Fruit fly (Drosophila melanogaster) whole organism, embryonic: ENCODE results near the gene Agxt.

Experiments
- Adf1 ChIP-seq: fragments of 200-800 bp; sonication (Bioruptor generic); IDR thresholded peaks from 2 replicates; pipeline ENCODE4 v1.3.6; 2022; ENCODE audit warnings: missing biosample characterization, missing genetic modification characterization
- Atf-2 ChIP-seq: fragments of 200-800 bp; sonication (Bioruptor generic); optimal IDR thresholded peaks from 2 replicates; lab custom pipeline; 2016; ENCODE audit warnings: missing biosample characterization, missing genetic modification characterization
- Atf3 ChIP-seq: fragments of 200-800 bp; sonication (Bioruptor generic); optimal IDR thresholded peaks from 3 replicates; lab custom pipeline; 2016; ENCODE audit warnings: missing biosample characterization, missing genetic modification characterization
- CG12391 ChIP-seq: fragments of 200-800 bp; sonication (Bioruptor generic); optimal IDR thresholded peaks from 3 replicates; lab custom pipeline; 2018; ENCODE audit warnings: missing biosample characterization, mild to moderate bottlenecking, missing genetic modification characterization, moderate library complexity
- CG12942 ChIP-seq: fragments of 200-800 bp; sonication (Bioruptor generic); optimal IDR thresholded peaks from 3 replicates; lab custom pipeline; 2016; ENCODE audit warnings: missing biosample characterization, missing genetic modification characterization
- CG15601 ChIP-seq: fragments of 200-800 bp; sonication (Bioruptor generic); optimal IDR thresholded peaks from 3 replicates; lab custom pipeline; 2019; ENCODE audit warnings: missing biosample characterization, mild to moderate bottlenecking, missing genetic modification characterization, moderate library complexity
- CG17328 ChIP-seq: fragments of 200-800 bp; sonication (Bioruptor generic); IDR thresholded peaks from 2 replicates; pipeline ENCODE4 v1.3.6; 2022; ENCODE audit warnings: missing biosample characterization, missing genetic modification characterization
- CG17361 ChIP-seq: fragments of 200-800 bp; sonication (Bioruptor generic); IDR thresholded peaks from 3 replicates; pipeline ENCODE4 v1.3.6; 2022; ENCODE audit warnings: missing biosample characterization, missing genetic modification characterization
- CG17912 ChIP-seq: fragments of 200-800 bp; sonication (Bioruptor generic); optimal IDR thresholded peaks from 2 replicates; lab custom pipeline; 2018; ENCODE audit warnings: missing biosample characterization, mild to moderate bottlenecking, missing genetic modification characterization
- CG2199 ChIP-seq: fragments of 200-800 bp; sonication (Bioruptor generic); IDR thresholded peaks from 3 replicates; pipeline ENCODE4 v1.3.6; 2022; ENCODE audit warnings: missing biosample characterization, missing genetic modification characterization
- CG30020 ChIP-seq: fragments of 200-800 bp; optimal IDR thresholded peaks from 2 replicates; lab custom pipeline; 2019; ENCODE audit warnings: missing biosample characterization, mild to moderate bottlenecking, missing genetic modification characterization, moderate library complexity
- CG30403 ChIP-seq: fragments of 200-800 bp; sonication (Bioruptor generic); optimal IDR thresholded peaks from 3 replicates; lab custom pipeline; 2016; ENCODE audit warnings: missing biosample characterization, missing genetic modification characterization
- CG31388 ChIP-seq: fragments of 200-800 bp; sonication (Bioruptor generic); optimal IDR thresholded peaks from 2 replicates; lab custom pipeline; 2016; ENCODE audit warnings: missing biosample characterization, missing genetic modification characterization
- CG32772 ChIP-seq: fragments of 200-800 bp; sonication (Bioruptor generic); IDR thresholded peaks from 2 replicates; pipeline ENCODE4 v1.3.6; 2022; ENCODE audit warnings: missing biosample characterization, missing genetic modification characterization
- CG3407 ChIP-seq: fragments of 200-800 bp; sonication (Bioruptor generic); optimal IDR thresholded peaks from 2 replicates; lab custom pipeline; 2018; ENCODE audit warnings: missing biosample characterization, mild to moderate bottlenecking, missing genetic modification characterization
- CG42726 ChIP-seq: fragments of 200-800 bp; sonication (Bioruptor generic); IDR thresholded peaks from 2 replicates; pipeline ENCODE4 v1.3.6; 2022; ENCODE audit warnings: missing biosample characterization, missing genetic modification characterization; ENCODE audit not compliant: partially characterized antibody
- CG6791 ChIP-seq: fragments of 200-800 bp; sonication (Bioruptor generic); IDR thresholded peaks from 3 replicates; pipeline ENCODE4 v1.3.6; 2022; ENCODE audit warnings: missing biosample characterization, missing genetic modification characterization; ENCODE audit not compliant: partially characterized antibody
- CG7786 ChIP-seq: fragments of 200-800 bp; sonication (Bioruptor generic); optimal IDR thresholded peaks from 2 replicates; lab custom pipeline; 2016; ENCODE audit warnings: missing biosample characterization, missing genetic modification characterization
- CG9437 ChIP-seq: fragments of 200-800 bp; sonication (Bioruptor generic); optimal IDR thresholded peaks from 2 replicates; lab custom pipeline; 2018; ENCODE audit warnings: missing biosample characterization, mild to moderate bottlenecking, missing genetic modification characterization
- CG9876 ChIP-seq: fragments of 200-800 bp; sonication (Bioruptor generic); optimal IDR thresholded peaks from 2 replicates; lab custom pipeline; 2016; ENCODE audit warnings: missing biosample characterization, missing genetic modification characterization
- CHES-1-like ChIP-seq: fragments of 200-800 bp; sonication (Bioruptor generic); optimal IDR thresholded peaks from 2 replicates; lab custom pipeline; 2016; ENCODE audit warnings: missing biosample characterization, missing genetic modification characterization
- CTCF ChIP-seq: fragments of 200-800 bp; sonication (Bioruptor generic); optimal IDR thresholded peaks from 2 replicates; lab custom pipeline; 2017; ENCODE audit warnings: missing biosample characterization, mild to moderate bottlenecking, missing genetic modification characterization, moderate library complexity
- CoRest ChIP-seq: fragments of 200-800 bp; sonication (Bioruptor generic); optimal IDR thresholded peaks from 3 replicates; lab custom pipeline; 2018; ENCODE audit warnings: missing biosample characterization, mild to moderate bottlenecking, missing genetic modification characterization, moderate library complexity
- Dbx ChIP-seq: fragments of 200-800 bp; sonication (Bioruptor generic); IDR thresholded peaks from 3 replicates; pipeline ENCODE4 v1.3.6; 2022; ENCODE audit warnings: missing biosample characterization, missing genetic modification characterization
- Deaf1 ChIP-seq: fragments of 200-800 bp; optimal IDR thresholded peaks from 3 replicates; lab custom pipeline; 2019; ENCODE audit warnings: missing biosample characterization, mild to moderate bottlenecking, missing genetic modification characterization, moderate library complexity
- Dek ChIP-seq: fragments of 200-800 bp; sonication (Bioruptor generic); optimal IDR thresholded peaks from 3 replicates; lab custom pipeline; 2019; ENCODE audit warnings: missing biosample characterization, mild to moderate bottlenecking, missing genetic modification characterization, moderate library complexity
- Dref ChIP-seq: fragments of 200-800 bp; sonication (Bioruptor generic); IDR thresholded peaks from 2 replicates; pipeline ENCODE4 v1.3.6; 2022; ENCODE audit warnings: missing biosample characterization, missing genetic modification characterization
- HLH3B ChIP-seq: fragments of 200-800 bp; sonication (Bioruptor generic); IDR thresholded peaks from 2 replicates; pipeline ENCODE4 v1.3.6; 2022; ENCODE audit warnings: missing biosample characterization, missing genetic modification characterization
- MTF-1 ChIP-seq: fragments of 200-800 bp; sonication (Bioruptor generic); optimal IDR thresholded peaks from 2 replicates; lab custom pipeline; 2018; ENCODE audit warnings: missing biosample characterization, mild to moderate bottlenecking, missing genetic modification characterization, borderline replicate concordance
- Mrtf ChIP-seq: fragments of 200-800 bp; sonication (Bioruptor generic); IDR thresholded peaks from 3 replicates; pipeline ENCODE4 v1.3.6; 2022; ENCODE audit warnings: missing biosample characterization, missing genetic modification characterization
- NC2α ChIP-seq: fragments of 200-800 bp; sonication (Bioruptor generic); optimal IDR thresholded peaks from 2 replicates; lab custom pipeline; 2016; ENCODE audit warnings: missing biosample characterization, missing genetic modification characterization
- YL-1 ChIP-seq: fragments of 200-800 bp; sonication (Bioruptor generic); optimal IDR thresholded peaks from 3 replicates; lab custom pipeline; 2017; ENCODE audit warnings: missing biosample characterization, mild to moderate bottlenecking, missing genetic modification characterization
- crc ChIP-seq: fragments of 200-800 bp; sonication (Bioruptor generic); optimal IDR thresholded peaks from 2 replicates; lab custom pipeline; 2016; ENCODE audit warnings: missing biosample characterization, missing genetic modification characterization
- ems ChIP-seq: fragments of 200-800 bp; sonication (Bioruptor generic); optimal IDR thresholded peaks from 3 replicates; lab custom pipeline; 2016; ENCODE audit warnings: missing biosample characterization, missing genetic modification characterization
- fd3F ChIP-seq: fragments of 200-800 bp; sonication (Bioruptor generic); optimal IDR thresholded peaks from 2 replicates; lab custom pipeline; 2018; ENCODE audit warnings: missing biosample characterization, mild to moderate bottlenecking, missing genetic modification characterization, moderate library complexity
- grn ChIP-seq: fragments of 200-800 bp; sonication (Bioruptor generic); optimal IDR thresholded peaks from 3 replicates; lab custom pipeline; 2017; ENCODE audit warnings: missing biosample characterization, missing genetic modification characterization
- gsb ChIP-seq: fragments of 200-800 bp; sonication (Bioruptor generic); IDR thresholded peaks from 2 replicates; pipeline ENCODE4 v1.3.6; 2022; ENCODE audit warnings: missing biosample characterization, missing genetic modification characterization
- ham ChIP-seq: fragments of 200-800 bp; sonication (Bioruptor generic); IDR thresholded peaks from 2 replicates; pipeline ENCODE4 v1.3.6; 2022; ENCODE audit warnings: missing biosample characterization, missing genetic modification characterization
- her ChIP-seq: fragments of 200-800 bp; sonication (Bioruptor generic); optimal IDR thresholded peaks from 2 replicates; lab custom pipeline; 2016; ENCODE audit warnings: missing biosample characterization, missing genetic modification characterization
- insv ChIP-seq, 2 experiments: fragments of 200-800 bp; sonication (Bioruptor generic); optimal IDR thresholded peaks; 3 replicates each; lab custom pipeline; 2016 to 2018; ENCODE audit warnings: missing biosample characterization in 2 of 2, missing genetic modification characterization in 2 of 2
- klu ChIP-seq: fragments of 200-800 bp; sonication (Bioruptor generic); IDR thresholded peaks from 2 replicates; pipeline ENCODE4 v1.3.6; 2022; ENCODE audit warnings: missing biosample characterization, missing genetic modification characterization
- lilli ChIP-seq: fragments of 200-800 bp; sonication (Bioruptor generic); optimal IDR thresholded peaks from 3 replicates; lab custom pipeline; 2016; ENCODE audit warnings: missing biosample characterization, missing genetic modification characterization
- org-1 ChIP-seq: fragments of 200-800 bp; sonication (Bioruptor generic); optimal IDR thresholded peaks from 2 replicates; lab custom pipeline; 2017; ENCODE audit warnings: missing biosample characterization, missing genetic modification characterization
- ranshi ChIP-seq: fragments of 200-800 bp; sonication (Bioruptor generic); IDR thresholded peaks from 2 replicates; pipeline ENCODE4 v1.3.6; 2022; ENCODE audit warnings: missing biosample characterization, missing genetic modification characterization
- run ChIP-seq: fragments of 200-800 bp; sonication (Bioruptor generic); optimal IDR thresholded peaks from 3 replicates; lab custom pipeline; 2018; ENCODE audit warnings: missing biosample characterization, mild to moderate bottlenecking, missing genetic modification characterization
- seq ChIP-seq: fragments of 200-800 bp; sonication (Bioruptor generic); IDR thresholded peaks from 2 replicates; pipeline ENCODE4 v1.3.6; 2022; ENCODE audit warnings: missing biosample characterization, missing genetic modification characterization
- tap ChIP-seq: fragments of 200-800 bp; optimal IDR thresholded peaks from 3 replicates; lab custom pipeline; 2019; ENCODE audit warnings: missing biosample characterization, mild to moderate bottlenecking, missing genetic modification characterization, moderate library complexity
- tio ChIP-seq: fragments of 200-800 bp; sonication (Bioruptor generic); optimal IDR thresholded peaks from 2 replicates; lab custom pipeline; 2017; ENCODE audit warnings: missing biosample characterization, missing genetic modification characterization, inconsistent platforms
- trem ChIP-seq: fragments of 200-800 bp; optimal IDR thresholded peaks from 3 replicates; lab custom pipeline; 2019; ENCODE audit warnings: missing biosample characterization, mild to moderate bottlenecking, missing genetic modification characterization, moderate library complexity
- trh ChIP-seq: fragments of 200-800 bp; sonication (Bioruptor generic); optimal IDR thresholded peaks from 2 replicates; lab custom pipeline; 2016; ENCODE audit warnings: missing biosample characterization, missing genetic modification characterization
- ttk ChIP-seq: fragments of 200-800 bp; sonication (Bioruptor generic); IDR thresholded peaks from 2 replicates; pipeline ENCODE4 v2.1.2; 2022; ENCODE audit warnings: missing biosample characterization, missing genetic modification characterization
- z ChIP-seq: fragments of 200-800 bp; sonication (Bioruptor generic); IDR thresholded peaks from 3 replicates; pipeline ENCODE4 v1.3.6; 2022; ENCODE audit warnings: missing biosample characterization, missing genetic modification characterization

The Agxt gene

DNA sequence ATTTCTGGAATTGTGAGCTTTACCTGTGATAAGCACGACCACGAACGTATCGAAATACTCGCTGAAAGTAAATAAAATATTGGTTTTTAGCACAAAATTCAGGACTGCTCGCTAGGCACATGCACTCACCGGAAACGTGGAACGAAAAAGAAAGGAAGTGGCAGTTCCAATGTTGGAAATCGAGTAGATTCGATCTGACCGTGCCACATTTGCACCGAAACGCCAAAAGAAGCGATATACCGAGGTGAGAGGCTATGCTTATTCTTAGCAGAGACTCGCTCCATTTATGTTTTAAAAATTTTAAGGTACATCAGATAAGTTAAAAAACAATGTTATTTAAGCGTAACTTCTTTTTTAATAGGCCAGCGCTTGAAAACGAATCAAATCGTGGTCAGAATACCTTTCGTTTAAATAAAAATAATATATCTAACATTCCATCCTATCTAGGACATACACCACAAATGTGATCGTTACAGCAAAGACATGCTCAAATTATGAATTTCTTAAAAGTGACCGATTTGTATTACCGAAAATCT, 4.4 kb downstream of the Agxt start, which contains the start of gene RpL7A (continued):
- no peak for TF ChIP-seq CG2199
- TF ChIP-seq CG6791 (GFP tag; lab: Robert Waterston, UW) = no peak
- TF ChIP-seq CG9876 (GFP tag; lab: Kevin White, UChicago) = peak; percentile 25
- peak; percentile 40 for TF ChIP-seq CTCF (GFP tag; lab: Kevin White, UChicago)
- peak; percentile 42 for TF ChIP-seq CHES-1-like
- TF ChIP-seq ttk (GFP tag; lab: Robert Waterston, UW) = peak; percentile 44; the same call in 1 of the 2 replicates
- peak; percentile 35 for TF ChIP-seq ems (GFP tag; lab: Kevin White, UChicago)
- TF ChIP-seq Mrtf (GFP tag; lab: Robert Waterston, UW) = peak; percentile 45; the same call in 1 of the 3 replicates
- TF ChIP-seq CG15601 (tag; lab: Kevin White, UChicago) = peak; percentile 2
- peak; percentile 53 for TF ChIP-seq CG9437 (GFP tag; lab: Kevin White, UChicago)
- no peak for TF ChIP-seq fd3F (GFP tag; lab: Kevin White, UChicago)
- TF ChIP-seq MTF-1 (GFP tag; lab: Kevin White, UChicago) = peak; percentile 89
- TF ChIP-seq crc = peak; percentile 3
- peak; percentile 40 for TF ChIP-seq CG30403 (GFP tag; lab: Kevin White, UChicago)
- TF ChIP-seq NC2α = no peak
- TF ChIP-seq trh (GFP tag; lab: Kevin White, UChicago) = peak; percentile 3
- TF ChIP-seq her = peak; percentile 53
- no peak for TF ChIP-seq klu (GFP tag; lab: Robert Waterston, UW)
- TF ChIP-seq CG3407 (GFP tag; lab: Kevin White, UChicago) = peak; percentile 38
- no peak for TF ChIP-seq CG7786 (GFP tag; lab: Kevin White, UChicago)
- peak; percentile 42; the same call in 1 of the 2 replicates for TF ChIP-seq seq (GFP tag; lab: Robert Waterston, UW)
- TF ChIP-seq gsb (GFP tag; lab: Robert Waterston, UW) = peak; percentile 35; the same call in 1 of the 2 replicates
- TF ChIP-seq grn (GFP tag; lab: Kevin White, UChicago) = no peak
- peak; percentile 12 for TF ChIP-seq CG12391
- peak; percentile 74 for TF ChIP-seq CG17361 (GFP tag; lab: Robert Waterston, UW)
- peak; percentile 76 for TF ChIP-seq CG17912
- TF ChIP-seq Dek = no peak
- peak; percentile 2 for TF ChIP-seq tap
- peak; percentile 50; the same call in 2 of the 3 replicates for TF ChIP-seq Dbx (GFP tag; lab: Robert Waterston, UW)
- TF ChIP-seq CG42726 (GFP tag; lab: Robert Waterston, UW) = no peak
- TF ChIP-seq Dref (GFP tag; lab: Robert Waterston, UW) = peak; percentile 35; the same call in 1 of the 2 replicates
- peak in 1 of 2 experiments; percentile 45 for TF ChIP-seq insv (GFP tag; optimal IDR thresholded peaks at IDR 0.05; lab: Kevin White, UChicago)
- TF ChIP-seq YL-1 (GFP tag; lab: Kevin White, UChicago) = peak; percentile 88
- TF ChIP-seq CoRest (tag; lab: Kevin White, UChicago) = peak; percentile 28
- TF ChIP-seq Deaf1 (tag; lab: Kevin White, UChicago) = no peak
- TF ChIP-seq run = peak; percentile 15
- no peak for TF ChIP-seq Adf1
- peak; percentile 78 for TF ChIP-seq CG17328 (GFP tag; lab: Robert Waterston, UW)
- no peak for TF ChIP-seq CG12942 (GFP tag; lab: Kevin White, UChicago)
- peak; percentile 53; the same call in 1 of the 2 replicates for TF ChIP-seq HLH3B (GFP tag; lab: Robert Waterston, UW)
- no peak for TF ChIP-seq CG31388 (GFP tag; lab: Kevin White, UChicago)
- TF ChIP-seq ranshi (GFP tag; lab: Robert Waterston, UW) = peak; percentile 71
- no peak for TF ChIP-seq lilli (GFP tag; lab: Kevin White, UChicago)
- TF ChIP-seq CG32772 (GFP tag; lab: Robert Waterston, UW) = peak; percentile 34; the same call in 1 of the 2 replicates
- no peak for TF ChIP-seq CG30020 (tag; lab: Kevin White, UChicago)
- TF ChIP-seq tio (GFP tag; lab: Kevin White, UChicago) = no peak
- TF ChIP-seq z = no peak
- peak; percentile 25 for TF ChIP-seq trem
- TF ChIP-seq ham = no peak
- no peak for TF ChIP-seq Atf-2 (GFP tag; lab: Kevin White, UChicago)
- TF ChIP-seq Atf3 (GFP tag; lab: Kevin White, UChicago) = peak; percentile 19
- TF ChIP-seq org-1 (GFP tag; lab: Kevin White, UChicago) = peak; percentile 51
